Fruit fly (Drosophila melanogaster) whole organism, prepupa: ENCODE measurements around the gene AIMP2.
A peak's percentile ranks its signal among the peaks of the same experiment; 100 is the strongest.

Experiments used
- Blimp-1 ChIP-seq: fragments of 200-800 bp; sonication (Bioruptor generic); optimal IDR thresholded peaks from 3 replicates; lab custom pipeline; 2017; ENCODE audit warnings: missing biosample characterization, missing genetic modification characterization, mild to moderate bottlenecking, moderate library complexity, missing genetic modification reagents
- CG10631 ChIP-seq: fragments of 200-800 bp; sonication (Bioruptor generic); optimal IDR thresholded peaks from 2 replicates; lab custom pipeline; 2016; ENCODE audit warnings: missing biosample characterization, missing genetic modification characterization
- CG10669 ChIP-seq: fragments of 200-800 bp; sonication (Bioruptor generic); optimal IDR thresholded peaks from 3 replicates; lab custom pipeline; 2018; ENCODE audit warnings: missing biosample characterization, mild to moderate bottlenecking, missing genetic modification characterization, moderate library complexity
- CG11902 ChIP-seq: fragments of 200-800 bp; sonication (Bioruptor generic); optimal IDR thresholded peaks from 3 replicates; lab custom pipeline; 2016; ENCODE audit warnings: missing biosample characterization, missing genetic modification characterization
- CG15336 ChIP-seq: fragments of 200-800 bp; sonication (Bioruptor generic); IDR thresholded peaks from 2 replicates; pipeline ENCODE4 v1.3.6; 2022; ENCODE audit warnings: missing biosample characterization, missing genetic modification characterization
- CG1621 ChIP-seq: fragments of 200-800 bp; sonication (Bioruptor generic); optimal IDR thresholded peaks from 3 replicates; lab custom pipeline; 2018; ENCODE audit warnings: missing biosample characterization, mild to moderate bottlenecking, missing genetic modification characterization
- CG16779 ChIP-seq: fragments of 200-800 bp; sonication (Bioruptor generic); optimal IDR thresholded peaks from 3 replicates; lab custom pipeline; 2017; ENCODE audit warnings: missing biosample characterization, mild to moderate bottlenecking, missing genetic modification characterization
- CG31627 ChIP-seq: fragments of 200-800 bp; sonication (Bioruptor generic); optimal IDR thresholded peaks from 3 replicates; lab custom pipeline; 2016; ENCODE audit warnings: missing biosample characterization, missing genetic modification characterization
- CG32006 ChIP-seq: fragments of 200-800 bp; sonication (Bioruptor generic); optimal IDR thresholded peaks from 3 replicates; lab custom pipeline; 2017; ENCODE audit warnings: missing biosample characterization, mild to moderate bottlenecking, missing genetic modification characterization
- CG3919 ChIP-seq: fragments of 200-800 bp; sonication (Bioruptor generic); optimal IDR thresholded peaks from 3 replicates; lab custom pipeline; 2016; ENCODE audit warnings: missing biosample characterization, missing genetic modification characterization
- CG4318 ChIP-seq: fragments of 200-800 bp; sonication (Bioruptor generic); optimal IDR thresholded peaks from 3 replicates; lab custom pipeline; 2017; ENCODE audit warnings: missing biosample characterization, mild to moderate bottlenecking, missing genetic modification characterization
- CG6276 ChIP-seq: fragments of 200-800 bp; sonication (Bioruptor generic); optimal IDR thresholded peaks from 2 replicates; lab custom pipeline; 2017; ENCODE audit warnings: missing biosample characterization, mild to moderate bottlenecking, missing genetic modification characterization
- CG6808 ChIP-seq: fragments of 200-800 bp; sonication (Bioruptor generic); optimal IDR thresholded peaks from 3 replicates; lab custom pipeline; 2017; ENCODE audit warnings: missing biosample characterization, missing genetic modification characterization, mild to moderate bottlenecking, moderate library complexity, missing genetic modification reagents
- CG6854 ChIP-seq: fragments of 200-800 bp; sonication (Bioruptor generic); optimal IDR thresholded peaks from 2 replicates; lab custom pipeline; 2017; ENCODE audit warnings: missing biosample characterization, mild to moderate bottlenecking, missing genetic modification characterization
- CG8119 ChIP-seq: fragments of 200-800 bp; sonication (Bioruptor generic); IDR thresholded peaks from 3 replicates; pipeline ENCODE4 v1.3.6; 2022; ENCODE audit warnings: missing biosample characterization, missing genetic modification characterization
- CG8632 ChIP-seq: fragments of 200-800 bp; sonication (Bioruptor generic); optimal IDR thresholded peaks from 3 replicates; lab custom pipeline; 2016; ENCODE audit warnings: missing biosample characterization, missing genetic modification characterization
- Eip75B ChIP-seq: fragments of 200-800 bp; sonication (Bioruptor generic); optimal IDR thresholded peaks from 3 replicates; lab custom pipeline; 2016; ENCODE audit warnings: missing biosample characterization, missing genetic modification characterization
- Eip78C ChIP-seq: fragments of 200-800 bp; sonication (Bioruptor generic); peaks from one replicate; lab custom pipeline; 2016; ENCODE audit warnings: missing biosample characterization, missing genetic modification characterization
- Eip93F ChIP-seq: fragments of 200-800 bp; sonication (Bioruptor generic); optimal IDR thresholded peaks from 2 replicates; lab custom pipeline; 2016; ENCODE audit warnings: missing biosample characterization, mild to moderate bottlenecking, missing genetic modification characterization
- Hr38 ChIP-seq: sonication (Bioruptor generic); optimal IDR thresholded peaks from 2 replicates; lab custom pipeline; 2016; ENCODE audit warnings: missing biosample characterization, missing genetic modification characterization
- Hr4 ChIP-seq: fragments of 200-800 bp; sonication (Bioruptor generic); optimal IDR thresholded peaks from 3 replicates; lab custom pipeline; 2016; ENCODE audit warnings: missing biosample characterization, missing genetic modification characterization
- Lpt ChIP-seq: fragments of 200-800 bp; sonication (Bioruptor generic); optimal IDR thresholded peaks from 3 replicates; lab custom pipeline; 2016; ENCODE audit warnings: missing biosample characterization, missing genetic modification characterization
- Met ChIP-seq: fragments of 200-800 bp; sonication (Bioruptor generic); optimal IDR thresholded peaks from 3 replicates; lab custom pipeline; 2016; ENCODE audit warnings: missing biosample characterization, missing genetic modification characterization
- OdsH ChIP-seq: fragments of 200-800 bp; sonication (Bioruptor generic); optimal IDR thresholded peaks from 3 replicates; lab custom pipeline; 2016; ENCODE audit warnings: missing biosample characterization, missing genetic modification characterization
- Sox102F ChIP-seq: fragments of 200-800 bp; sonication (Bioruptor generic); optimal IDR thresholded peaks from 2 replicates; lab custom pipeline; 2016; ENCODE audit warnings: missing biosample characterization, mild to moderate bottlenecking, missing genetic modification characterization
- achi ChIP-seq: fragments of 200-800 bp; sonication (Bioruptor generic); optimal IDR thresholded peaks from 3 replicates; lab custom pipeline; 2016; ENCODE audit warnings: missing biosample characterization, missing genetic modification characterization
- acj6 ChIP-seq: fragments of 200-800 bp; sonication (Bioruptor generic); optimal IDR thresholded peaks from 3 replicates; lab custom pipeline; 2016; ENCODE audit warnings: missing biosample characterization, missing genetic modification characterization
- dsx ChIP-seq: fragments of 200-800 bp; optimal IDR thresholded peaks from 3 replicates; lab custom pipeline; 2019; ENCODE audit warnings: missing biosample characterization, mild to moderate bottlenecking, missing genetic modification characterization, moderate library complexity; ENCODE audit not compliant: poor library complexity, severe bottlenecking
- eg ChIP-seq: fragments of 200-800 bp; sonication (Bioruptor generic); IDR thresholded peaks from 3 replicates; pipeline ENCODE4 v1.3.6; 2022; ENCODE audit warnings: missing biosample characterization, missing genetic modification characterization
- fd85E ChIP-seq: fragments of 200-800 bp; sonication (Bioruptor generic); optimal IDR thresholded peaks from 3 replicates; lab custom pipeline; 2016; ENCODE audit warnings: missing biosample characterization, missing genetic modification characterization
- fkh ChIP-seq: fragments of 200-800 bp; sonication (Bioruptor generic); optimal IDR thresholded peaks from 3 replicates; lab custom pipeline; 2017; ENCODE audit warnings: missing biosample characterization, mild to moderate bottlenecking, missing genetic modification characterization, moderate library complexity
- net ChIP-seq: fragments of 200-800 bp; sonication (Bioruptor generic); optimal IDR thresholded peaks from 3 replicates; lab custom pipeline; 2016; ENCODE audit warnings: missing biosample characterization, missing genetic modification characterization
- pdm3 ChIP-seq: fragments of 200-800 bp; sonication (Bioruptor generic); optimal IDR thresholded peaks from 3 replicates; lab custom pipeline; 2016; ENCODE audit warnings: missing biosample characterization, missing genetic modification characterization
- salr ChIP-seq, 2 experiments: fragments of 200-800 bp; sonication (Bioruptor generic); optimal IDR thresholded peaks; 3 replicates each; lab custom pipeline; 2016 to 2018; ENCODE audit warnings: missing biosample characterization in 2 of 2, missing genetic modification characterization in 2 of 2, mild to moderate bottlenecking in 1 of 2
- spab ChIP-seq: fragments of 200-800 bp; sonication (Bioruptor generic); optimal IDR thresholded peaks from 2 replicates; lab custom pipeline; 2017; ENCODE audit warnings: missing biosample characterization, mild to moderate bottlenecking, missing genetic modification characterization, missing genetic modification reagents
- ss ChIP-seq, 2 experiments: fragments of 200-800 bp; sonication (Bioruptor generic); optimal IDR thresholded peaks; 2 replicates in 1 of 2; 3 replicates in 1 of 2; lab custom pipeline; 2017 to 2018; ENCODE audit warnings: mild to moderate bottlenecking in 2 of 2, missing biosample characterization in 2 of 2, missing genetic modification characterization in 2 of 2, moderate library complexity in 1 of 2
- svp ChIP-seq: fragments of 200-800 bp; sonication (Bioruptor generic); peaks from one replicate; lab custom pipeline; 2016; ENCODE audit warnings: missing biosample characterization, missing genetic modification characterization
- topi ChIP-seq: fragments of 200-800 bp; sonication (Bioruptor generic); optimal IDR thresholded peaks from 3 replicates; lab custom pipeline; 2016; ENCODE audit warnings: missing biosample characterization, missing genetic modification characterization
- vri ChIP-seq: fragments of 200-800 bp; sonication (Bioruptor generic); optimal IDR thresholded peaks from 3 replicates; lab custom pipeline; 2016; ENCODE audit warnings: missing biosample characterization, mild to moderate bottlenecking, missing genetic modification characterization

The AIMP2 gene

dm6 chr3L:15595980-15596379 lies 12.5 kb downstream of the AIMP2 start (continued):
- no peak for TF ChIP-seq salr (GFP tag; optimal IDR thresholded peaks at IDR 0.05; lab: Kevin White, UChicago)
- TF ChIP-seq spab, result no peak
- peak; percentile 24 for TF ChIP-seq acj6 (GFP tag; lab: Kevin White, UChicago)
- TF ChIP-seq Eip75B, result peak; percentile 46
- no peak for TF ChIP-seq CG6808 (GFP tag; lab: Kevin White, UChicago)
- TF ChIP-seq svp (GFP tag; lab: Kevin White, UChicago), result no peak
- TF ChIP-seq, all 60 proteins: peak for 21

dm6 chr3L:15597037-15597785 lies 13.8 kb downstream of the AIMP2 start:
- peak; percentile 50 for TF ChIP-seq vri
- TF ChIP-seq Hr38 (GFP tag; lab: Kevin White, UChicago), result no peak
- peak; percentile 78 for TF ChIP-seq Eip78C
- TF ChIP-seq CG3919, result no peak
- TF ChIP-seq Eip93F (GFP tag; lab: Kevin White, UChicago), result peak; percentile 9
- no peak for TF ChIP-seq CG8632 (GFP tag; lab: Kevin White, UChicago)
- no peak for TF ChIP-seq Lpt (GFP tag; lab: Kevin White, UChicago)
- peak; percentile 31 for TF ChIP-seq Eip75B
- TF ChIP-seq Sox102F, result peak; percentile 37
- peak; percentile 7 for TF ChIP-seq achi (GFP tag; lab: Kevin White, UChicago)
- no peak for TF ChIP-seq dsx (GFP tag; lab: Kevin White, UChicago)
- TF ChIP-seq topi, result no peak
- no peak for TF ChIP-seq OdsH (GFP tag; lab: Kevin White, UChicago)
- no peak for TF ChIP-seq net (GFP tag; lab: Kevin White, UChicago)
- peak; percentile 60 for TF ChIP-seq fkh (GFP tag; lab: Kevin White, UChicago)
- TF ChIP-seq CG1621, result no peak
- TF ChIP-seq CG10631 (GFP tag; lab: Kevin White, UChicago), result no peak
- TF ChIP-seq CG31627, result no peak
- no peak for TF ChIP-seq CG16779 (tag; lab: Kevin White, UChicago)
- peak; percentile 40 for TF ChIP-seq Blimp-1 (GFP tag; lab: Kevin White, UChicago)
- TF ChIP-seq CG8119, result no peak
- TF ChIP-seq CG6276 (GFP tag; lab: Kevin White, UChicago), result no peak
- TF ChIP-seq CG6854 (GFP tag; lab: Kevin White, UChicago), result peak; percentile 39
- no peak for TF ChIP-seq pdm3 (GFP tag; lab: Kevin White, UChicago)
- TF ChIP-seq spab, result no peak
- no peak for TF ChIP-seq fd85E
- TF ChIP-seq ss (GFP tag; optimal IDR thresholded peaks at IDR 0.05; lab: Kevin White, UChicago), result peak in 1 of 2 experiments; percentile 47
- TF ChIP-seq CG4318, result no peak
- TF ChIP-seq CG6808 (GFP tag; lab: Kevin White, UChicago), result peak; percentile 37
- no peak for TF ChIP-seq CG32006 (GFP tag; lab: Kevin White, UChicago)
- no peak for TF ChIP-seq CG15336 (GFP tag; lab: Robert Waterston, UW)
- TF ChIP-seq Met (GFP tag; lab: Kevin White, UChicago), result peak; percentile 11

- no peak for TF ChIP-seq Hr4 (GFP tag; lab: Kevin White, UChicago)
- TF ChIP-seq fkh (GFP tag; lab: Kevin White, UChicago), result peak; percentile 69
- TF ChIP-seq Eip93F (GFP tag; lab: Kevin White, UChicago), result no peak
- TF ChIP-seq, all 60 proteins: peak for 1
Observed at dm6 chr3L:15597945-15598344, 14.5 kb downstream of the AIMP2 start.

- TF ChIP-seq CG10669 (GFP tag; lab: Kevin White, UChicago), result no peak
- TF ChIP-seq Eip75B, result no peak
- TF ChIP-seq salr (GFP tag; optimal IDR thresholded peaks at IDR 0.05; lab: Kevin White, UChicago), result no peak
- TF ChIP-seq CG11902 (GFP tag; lab: Kevin White, UChicago), result no peak
- TF ChIP-seq eg (GFP tag; lab: Robert Waterston, UW), result no peak
- no peak for TF ChIP-seq Met (GFP tag; lab: Kevin White, UChicago)
- no peak for TF ChIP-seq Sox102F
- TF ChIP-seq Eip78C, result no peak
Observed at dm6 chr3L:15599190-15599589, 15.8 kb downstream of the AIMP2 start.
